Fruit fly (Drosophila melanogaster) whole organism, embryonic: ENCODE data around the gene CG31908.

Experiments used
- BEAF-32 ChIP-seq: fragments of 200-800 bp; sonication (Bioruptor generic); optimal IDR thresholded peaks from 3 replicates; lab custom pipeline; 2017; ENCODE audit warnings: missing biosample characterization, missing genetic modification characterization, mild to moderate bottlenecking, moderate library complexity, missing genetic modification reagents
- CG10267 ChIP-seq: fragments of 200-800 bp; sonication (Bioruptor generic); optimal IDR thresholded peaks from 2 replicates; lab custom pipeline; 2018; ENCODE audit warnings: missing biosample characterization, mild to moderate bottlenecking, missing genetic modification characterization, moderate library complexity
- CG10274 ChIP-seq: fragments of 200-800 bp; sonication (Bioruptor generic); optimal IDR thresholded peaks from 3 replicates; lab custom pipeline; 2017; ENCODE audit warnings: missing biosample characterization, mild to moderate bottlenecking, missing genetic modification characterization
- CG11093 ChIP-seq: fragments of 200-800 bp; sonication (Bioruptor generic); IDR thresholded peaks from 3 replicates; pipeline ENCODE4 v1.3.6; 2022; ENCODE audit warnings: missing biosample characterization, missing genetic modification characterization
- CG12769 ChIP-seq: fragments of 200-800 bp; sonication (Bioruptor generic); optimal IDR thresholded peaks from 2 replicates; lab custom pipeline; 2019; ENCODE audit warnings: missing biosample characterization, mild to moderate bottlenecking, missing genetic modification characterization, moderate library complexity
- CG13123 ChIP-seq: fragments of 200-800 bp; sonication (Bioruptor generic); optimal IDR thresholded peaks from 2 replicates; lab custom pipeline; 2016; ENCODE audit warnings: missing biosample characterization, missing genetic modification characterization
- CG14014 ChIP-seq: fragments of 200-800 bp; sonication (Bioruptor generic); IDR thresholded peaks from 2 replicates; pipeline ENCODE4 v1.3.6; 2022; ENCODE audit warnings: missing biosample characterization, missing genetic modification characterization
- CG2712 ChIP-seq: fragments of 200-800 bp; optimal IDR thresholded peaks from 3 replicates; lab custom pipeline; 2019; ENCODE audit warnings: missing biosample characterization, mild to moderate bottlenecking, missing genetic modification characterization, moderate library complexity
- CG31365 ChIP-seq: fragments of 200-800 bp; sonication (Bioruptor generic); optimal IDR thresholded peaks from 2 replicates; lab custom pipeline; 2018; ENCODE audit warnings: missing biosample characterization, mild to moderate bottlenecking, missing genetic modification characterization
- CG32767 ChIP-seq: fragments of 200-800 bp; sonication (Bioruptor generic); IDR thresholded peaks from 2 replicates; pipeline ENCODE4 v1.3.6; 2022; ENCODE audit warnings: missing biosample characterization, missing genetic modification characterization
- CG3726 ChIP-seq: fragments of 200-800 bp; sonication (Bioruptor generic); IDR thresholded peaks from 3 replicates; pipeline ENCODE4, ENCODE4 v1.3.6; 2022; ENCODE audit warnings: missing biosample characterization, missing genetic modification characterization
- CG4820 ChIP-seq: fragments of 200-800 bp; sonication (Bioruptor generic); optimal IDR thresholded peaks from 3 replicates; lab custom pipeline; 2016; ENCODE audit warnings: missing biosample characterization, missing genetic modification characterization
- CG7556 ChIP-seq: fragments of 200-800 bp; sonication (Bioruptor generic); optimal IDR thresholded peaks from 2 replicates; lab custom pipeline; 2017; ENCODE audit warnings: missing biosample characterization, mild to moderate bottlenecking, missing genetic modification characterization
- CG7786 ChIP-seq: fragments of 200-800 bp; sonication (Bioruptor generic); optimal IDR thresholded peaks from 2 replicates; lab custom pipeline; 2016; ENCODE audit warnings: missing biosample characterization, missing genetic modification characterization
- CG7928 ChIP-seq: fragments of 200-800 bp; sonication (Bioruptor generic); optimal IDR thresholded peaks from 2 replicates; lab custom pipeline; 2017; ENCODE audit warnings: missing biosample characterization, mild to moderate bottlenecking, missing genetic modification characterization
- CG9727 ChIP-seq: fragments of 200-800 bp; sonication (Bioruptor generic); optimal IDR thresholded peaks from 3 replicates; lab custom pipeline; 2017; ENCODE audit warnings: missing biosample characterization, mild to moderate bottlenecking, missing genetic modification characterization
- CHES-1-like ChIP-seq: fragments of 200-800 bp; sonication (Bioruptor generic); optimal IDR thresholded peaks from 2 replicates; lab custom pipeline; 2016; ENCODE audit warnings: missing biosample characterization, missing genetic modification characterization
- Camta ChIP-seq: fragments of 200-800 bp; sonication (Bioruptor generic); optimal IDR thresholded peaks from 2 replicates; lab custom pipeline; 2016; ENCODE audit warnings: missing biosample characterization, missing genetic modification characterization
- Dip3 ChIP-seq: fragments of 200-800 bp; sonication (Bioruptor generic); optimal IDR thresholded peaks from 3 replicates; lab custom pipeline; 2016; ENCODE audit warnings: missing biosample characterization, missing genetic modification characterization
- Fer3 ChIP-seq: fragments of 200-800 bp; sonication (Bioruptor generic); optimal IDR thresholded peaks from 2 replicates; lab custom pipeline; 2018; ENCODE audit warnings: missing biosample characterization, mild to moderate bottlenecking, missing genetic modification characterization, moderate library complexity
- HHEX ChIP-seq: fragments of 200-800 bp; sonication (Bioruptor generic); optimal IDR thresholded peaks from 3 replicates; lab custom pipeline; 2017; ENCODE audit warnings: missing biosample characterization, mild to moderate bottlenecking, missing genetic modification characterization, missing genetic modification reagents
- HLH4C ChIP-seq: fragments of 200-800 bp; sonication (Bioruptor generic); IDR thresholded peaks from 3 replicates; pipeline ENCODE4 v1.3.6; 2022; ENCODE audit warnings: missing biosample characterization, missing genetic modification characterization; ENCODE audit not compliant: partially characterized antibody
- HLHmδ ChIP-seq: fragments of 200-800 bp; sonication (Bioruptor generic); optimal IDR thresholded peaks from 2 replicates; lab custom pipeline; 2018; ENCODE audit warnings: missing biosample characterization, mild to moderate bottlenecking, missing genetic modification characterization, moderate library complexity
- Mrtf ChIP-seq: fragments of 200-800 bp; sonication (Bioruptor generic); IDR thresholded peaks from 3 replicates; pipeline ENCODE4 v1.3.6; 2022; ENCODE audit warnings: missing biosample characterization, missing genetic modification characterization
- aop ChIP-seq: fragments of 200-800 bp; sonication (Bioruptor generic); IDR thresholded peaks from 2 replicates; pipeline ENCODE4 v1.3.6; 2022; ENCODE audit warnings: missing biosample characterization, missing genetic modification characterization
- ap ChIP-seq: fragments of 200-800 bp; sonication (Bioruptor generic); IDR thresholded peaks from 2 replicates; pipeline ENCODE4 v1.3.6; 2022; ENCODE audit warnings: missing biosample characterization, missing genetic modification characterization
- bowl ChIP-seq: fragments of 200-800 bp; sonication (Bioruptor generic); IDR thresholded peaks from 2 replicates; pipeline ENCODE4 v1.3.6; 2022; ENCODE audit warnings: missing biosample characterization, missing genetic modification characterization
- br ChIP-seq: fragments of >200 bp; optimal IDR thresholded peaks from 2 replicates; lab custom pipeline; 2017
- dan ChIP-seq: fragments of 200-800 bp; sonication (Bioruptor generic); IDR thresholded peaks from 2 replicates; pipeline ENCODE4 v1.3.6; 2022; ENCODE audit warnings: missing biosample characterization, missing genetic modification characterization
- dati ChIP-seq: fragments of 200-800 bp; sonication (Bioruptor generic); IDR thresholded peaks from 2 replicates; pipeline ENCODE4 v1.3.6; 2022; ENCODE audit warnings: missing biosample characterization, missing genetic modification characterization
- ems ChIP-seq: fragments of 200-800 bp; sonication (Bioruptor generic); optimal IDR thresholded peaks from 3 replicates; lab custom pipeline; 2016; ENCODE audit warnings: missing biosample characterization, missing genetic modification characterization
- en ChIP-seq: fragments of 200-800 bp; sonication (Bioruptor generic); optimal IDR thresholded peaks from 2 replicates; lab custom pipeline; 2016; ENCODE audit warnings: missing biosample characterization, missing genetic modification characterization
- exex ChIP-seq: fragments of 200-800 bp; sonication (Bioruptor generic); optimal IDR thresholded peaks from 4 replicates; lab custom pipeline; 2018; ENCODE audit warnings: missing biosample characterization, mild to moderate bottlenecking, missing genetic modification characterization, moderate library complexity
- eyg ChIP-seq: fragments of 200-800 bp; sonication (Bioruptor generic); optimal IDR thresholded peaks from 3 replicates; lab custom pipeline; 2016; ENCODE audit warnings: missing biosample characterization, missing genetic modification characterization
- fd102C ChIP-seq: fragments of 200-800 bp; sonication (Bioruptor generic); optimal IDR thresholded peaks from 2 replicates; lab custom pipeline; 2018; ENCODE audit warnings: missing biosample characterization, mild to moderate bottlenecking, missing genetic modification characterization, moderate library complexity
- grn ChIP-seq: fragments of 200-800 bp; sonication (Bioruptor generic); optimal IDR thresholded peaks from 3 replicates; lab custom pipeline; 2017; ENCODE audit warnings: missing biosample characterization, missing genetic modification characterization
- jigr1 ChIP-seq: fragments of 200-800 bp; sonication (Bioruptor generic); IDR thresholded peaks from 3 replicates; pipeline ENCODE4 v1.3.6; 2022; ENCODE audit warnings: missing biosample characterization, missing genetic modification characterization
- kah ChIP-seq: fragments of 200-800 bp; sonication (Bioruptor generic); optimal IDR thresholded peaks from 2 replicates; lab custom pipeline; 2018; ENCODE audit warnings: missing biosample characterization, mild to moderate bottlenecking, missing genetic modification characterization
- knrl ChIP-seq: fragments of 200-800 bp; sonication (Bioruptor generic); IDR thresholded peaks from 3 replicates; pipeline ENCODE4 v1.3.6; 2022; ENCODE audit warnings: missing biosample characterization, missing genetic modification characterization; ENCODE audit not compliant: partially characterized antibody
- lab ChIP-seq: fragments of 200-800 bp; sonication (Bioruptor generic); optimal IDR thresholded peaks from 3 replicates; lab custom pipeline; 2017; ENCODE audit warnings: missing biosample characterization, missing genetic modification characterization, mild to moderate bottlenecking, moderate library complexity, missing genetic modification reagents
- lmd ChIP-seq: fragments of 200-800 bp; sonication (Bioruptor generic); IDR thresholded peaks from 2 replicates; pipeline ENCODE4 v1.3.6; 2022; ENCODE audit warnings: missing biosample characterization, missing genetic modification characterization
- lola ChIP-seq, 3 experiments: fragments of >200 bp in 2 of 3; fragments of 200-800 bp in 1 of 3; sonication (Bioruptor generic) in 1 of 3; optimal IDR thresholded peaks; 2 replicates each; lab custom pipeline; 2017 to 2019; ENCODE audit warnings: missing biosample characterization in 3 of 3, missing genetic modification characterization in 3 of 3, mild to moderate bottlenecking in 1 of 3, moderate library complexity in 1 of 3
- org-1 ChIP-seq: fragments of 200-800 bp; sonication (Bioruptor generic); optimal IDR thresholded peaks from 2 replicates; lab custom pipeline; 2017; ENCODE audit warnings: missing biosample characterization, missing genetic modification characterization
- rib ChIP-seq: fragments of 200-800 bp; sonication (Bioruptor generic); IDR thresholded peaks from 2 replicates; pipeline ENCODE4 v1.3.6; 2022; ENCODE audit warnings: missing biosample characterization, missing genetic modification characterization
- ro ChIP-seq: fragments of 200-800 bp; sonication (Bioruptor generic); IDR thresholded peaks from 2 replicates; pipeline ENCODE4 v1.3.6; 2022; ENCODE audit warnings: missing biosample characterization, missing genetic modification characterization
- scrt ChIP-seq: fragments of 200-800 bp; sonication (Bioruptor generic); optimal IDR thresholded peaks from 2 replicates; lab custom pipeline; 2018; ENCODE audit warnings: missing biosample characterization, mild to moderate bottlenecking, missing genetic modification characterization, moderate library complexity
- ssp ChIP-seq: fragments of 200-800 bp; sonication (Bioruptor generic); IDR thresholded peaks from 2 replicates; pipeline ENCODE4 v1.3.6; 2022; ENCODE audit warnings: missing biosample characterization, missing genetic modification characterization
- tna ChIP-seq: fragments of 200-800 bp; sonication (Bioruptor generic); IDR thresholded peaks from 2 replicates; pipeline ENCODE4 v1.3.6; 2022; ENCODE audit warnings: missing biosample characterization, missing genetic modification characterization; ENCODE audit not compliant: partially characterized antibody
- twi ChIP-seq: fragments of 200-800 bp; optimal IDR thresholded peaks from 2 replicates; lab custom pipeline; 2019; ENCODE audit warnings: missing biosample characterization, mild to moderate bottlenecking, missing genetic modification characterization, moderate library complexity
- unc-4 ChIP-seq: fragments of 200-800 bp; sonication (Bioruptor generic); IDR thresholded peaks from 2 replicates; pipeline ENCODE4 v1.3.6; 2022; ENCODE audit warnings: missing biosample characterization, missing genetic modification characterization; ENCODE audit not compliant: partially characterized antibody
- vnd ChIP-seq: fragments of 200-800 bp; sonication (Bioruptor generic); IDR thresholded peaks from 3 replicates; pipeline ENCODE4 v1.3.6; 2022; ENCODE audit warnings: missing biosample characterization, missing genetic modification characterization; ENCODE audit not compliant: partially characterized antibody

Gene CG31908

dm6 chr2L:7039342-7039684, 12.1 kb upstream of the CG31908 start (continued):
- TF ChIP-seq Fer3 (tag; lab: Kevin White, UChicago) = peak; percentile 43
- TF ChIP-seq org-1 (GFP tag; lab: Kevin White, UChicago) = peak; percentile 47
- no peak for TF ChIP-seq unc-4 (GFP tag; lab: Robert Waterston, UW)
- no peak for TF ChIP-seq br (lab: Kevin White, UChicago)
- peak; percentile 60 for TF ChIP-seq lmd (GFP tag; lab: Robert Waterston, UW)
- no peak for TF ChIP-seq bowl (GFP tag; lab: Robert Waterston, UW)
- TF ChIP-seq CHES-1-like (GFP tag; lab: Kevin White, UChicago) = no peak
- no peak for TF ChIP-seq CG31365 (tag; lab: Kevin White, UChicago)
- peak; percentile 2 for TF ChIP-seq eyg (GFP tag; lab: Kevin White, UChicago)
- 0 out of 3 replicates have a peak, but pooled peaks have one; percentile 42 for TF ChIP-seq CG3726 (GFP tag; lab: Robert Waterston, UW)
- TF ChIP-seq dan (GFP tag; lab: Robert Waterston, UW) = no peak
- no peak for TF ChIP-seq tna (GFP tag; lab: Robert Waterston, UW)
- TF ChIP-seq HLH4C (GFP tag; lab: Robert Waterston, UW) = no peak
- TF ChIP-seq CG10267 = peak; percentile 31
- peak; percentile 31 for TF ChIP-seq Dip3 (GFP tag; lab: Kevin White, UChicago)
- no peak for TF ChIP-seq ap
- TF ChIP-seq Camta (GFP tag; lab: Kevin White, UChicago) = peak; percentile 57
- TF ChIP-seq CG7786 (GFP tag; lab: Kevin White, UChicago) = peak; percentile 51
- no peak for TF ChIP-seq rib (GFP tag; lab: Robert Waterston, UW)
- TF ChIP-seq aop (GFP tag; lab: Robert Waterston, UW) = no peak
- no peak for TF ChIP-seq scrt
- no peak for TF ChIP-seq BEAF-32
- TF ChIP-seq CG4820 (GFP tag; lab: Kevin White, UChicago) = peak; percentile 45
- TF ChIP-seq ssp (GFP tag; lab: Robert Waterston, UW) = peak; percentile 41; the same call in 1 of the 2 replicates
- no peak for TF ChIP-seq CG7928 (GFP tag; lab: Kevin White, UChicago)
- TF ChIP-seq kah = no peak
- peak; percentile 59 for TF ChIP-seq lab (GFP tag; lab: Kevin White, UChicago)
- no peak for TF ChIP-seq knrl (GFP tag; lab: Robert Waterston, UW)
- TF ChIP-seq CG32767 = peak; percentile 42; the same call in 1 of the 2 replicates
- peak; percentile 53; the same call in 1 of the 2 replicates for TF ChIP-seq CG14014 (GFP tag; lab: Robert Waterston, UW)
- peak; percentile 41; the same call in 1 of the 3 replicates for TF ChIP-seq Mrtf (GFP tag; lab: Robert Waterston, UW)
- no peak for TF ChIP-seq CG10274
- peak; percentile 12 for TF ChIP-seq CG12769 (tag; lab: Kevin White, UChicago)
- no peak for TF ChIP-seq grn
- TF ChIP-seq twi (tag; lab: Kevin White, UChicago) = no peak
- no peak for TF ChIP-seq CG13123
- TF ChIP-seq CG7556 = peak; percentile 56
- TF ChIP-seq HHEX = peak; percentile 19
- TF ChIP-seq CG2712 (tag; lab: Kevin White, UChicago) = peak; percentile 53
- TF ChIP-seq fd102C = no peak
- peak; percentile 39 for TF ChIP-seq CG9727 (GFP tag; lab: Kevin White, UChicago)
- TF ChIP-seq vnd = no peak
- TF ChIP-seq en (GFP tag; lab: Kevin White, UChicago) = peak; percentile 56
- peak; percentile 37 for TF ChIP-seq ems
- no peak for TF ChIP-seq HLHmδ (GFP tag; lab: Kevin White, UChicago)
- TF ChIP-seq lola (GFP tag; optimal IDR thresholded peaks at IDR 0.05; lab: Kevin White, UChicago) = peak in 1 of 3 experiments; percentile 41
- TF ChIP-seq CG11093 = no peak
- no peak for TF ChIP-seq exex
- no peak for TF ChIP-seq dati
- TF ChIP-seq jigr1 = no peak
- TF ChIP-seq ro (GFP tag; lab: Robert Waterston, UW) = no peak
